Worm (Caenorhabditis elegans) whole organism, L2 larva: ENCODE measurements around the gene T06D4.2.

ENCODE experiments used
- C34F6.9 ChIP-seq: fragments of 150-350 bp; optimal IDR thresholded peaks from 2 replicates; lab custom pipeline; 2014; ENCODE audit warnings: missing biosample characterization, missing genetic modification characterization
- alr-1 ChIP-seq: fragments of 150-350 bp; optimal IDR thresholded peaks from 2 replicates; lab custom pipeline; 2014; ENCODE audit warnings: missing biosample characterization, missing genetic modification characterization
- ama-1 ChIP-seq: fragments of 150-350 bp; optimal IDR thresholded peaks from 2 replicates; lab custom pipeline; 2018; ENCODE audit warnings: inconsistent platforms
- ceh-82 ChIP-seq: fragments of 150-350 bp; optimal IDR thresholded peaks from 2 replicates; lab custom pipeline; 2014; ENCODE audit warnings: missing biosample characterization, missing genetic modification characterization
- lin-11 ChIP-seq: fragments of 150-350 bp; sonication (generic microtip); optimal IDR thresholded peaks from 2 replicates; lab custom pipeline; 2014; ENCODE audit warnings: missing biosample characterization, missing genetic modification characterization, inconsistent platforms, mixed read lengths
- lin-13 ChIP-seq: fragments of 150-350 bp; optimal IDR thresholded peaks from 2 replicates; lab custom pipeline; 2014; ENCODE audit warnings: missing biosample characterization, missing genetic modification reagents, missing genetic modification characterization
- lsy-2 ChIP-seq, 2 experiments: fragments of 150-350 bp in 1 of 2; sonication (generic microtip) in 1 of 2; optimal IDR thresholded peaks; 2 replicates each; lab custom pipeline; 2014 to 2017; ENCODE audit warnings: missing biosample characterization in 2 of 2, missing genetic modification characterization in 2 of 2
- mdl-1 ChIP-seq, 2 experiments: fragments of 150-350 bp in 1 of 2; sonication (generic microtip) in 1 of 2; optimal IDR thresholded peaks; 2 replicates each; lab custom pipeline; 2017; ENCODE audit warnings: missing biosample characterization in 2 of 2, missing genetic modification characterization in 2 of 2
- nhr-12 ChIP-seq: fragments of 150-350 bp; optimal IDR thresholded peaks from 2 replicates; lab custom pipeline; 2014; ENCODE audit warnings: missing biosample characterization, missing genetic modification characterization
- nhr-237 ChIP-seq: fragments of 150-350 bp; optimal IDR thresholded peaks from 2 replicates; lab custom pipeline; 2014; ENCODE audit warnings: missing biosample characterization, missing genetic modification characterization
- skn-1 ChIP-seq: sonication (generic microtip); optimal IDR thresholded peaks from 2 replicates; lab custom pipeline; 2017; ENCODE audit warnings: missing biosample characterization, missing genetic modification characterization
- snpc-4 ChIP-seq: fragments of 150-350 bp; optimal IDR thresholded peaks from 2 replicates; lab custom pipeline; 2014; ENCODE audit warnings: missing biosample characterization, missing genetic modification characterization
- unc-39 ChIP-seq: fragments of 150-350 bp; optimal IDR thresholded peaks from 2 replicates; lab custom pipeline; 2014; ENCODE audit warnings: missing biosample characterization, missing genetic modification characterization

- TF ChIP-seq ama-1 = no peak
- no peak for TF ChIP-seq lin-13 (GFP tag; lab: Kevin White, UChicago)
- TF ChIP-seq nhr-237 = no peak
- no peak for TF ChIP-seq unc-39
- no peak for TF ChIP-seq nhr-12 (tag; lab: Kevin White, UChicago)
- no peak for TF ChIP-seq mdl-1 (tag; optimal IDR thresholded peaks at IDR 0.05; lab: Kevin White, UChicago)
- TF ChIP-seq lin-11 (tag; lab: Kevin White, UChicago) = no peak
- TF ChIP-seq lsy-2 (tag; optimal IDR thresholded peaks at IDR 0.05; lab: Kevin White, UChicago) = no peak
- TF ChIP-seq snpc-4 (tag; lab: Kevin White, UChicago) = no peak
- TF ChIP-seq alr-1 (tag; lab: Kevin White, UChicago) = no peak
- TF ChIP-seq ceh-82 (tag; lab: Kevin White, UChicago) = no peak
- no peak for TF ChIP-seq skn-1 (tag; lab: Kevin White, UChicago)
- TF ChIP-seq C34F6.9 (tag; lab: Kevin White, UChicago) = no peak
These were observed at the start of gene T06D4.2 for ce11 chrII:3385736-3386135.
